Worm (Caenorhabditis elegans) whole organism, young adult: ENCODE data around the gene idpc-2.

Experiments used
- B0019.2 ChIP-seq: fragments of 200-800 bp; sonication (Bioruptor generic); conservative IDR thresholded peaks from 2 replicates; pipeline ENCODE4 v1.3.6; 2022; ENCODE audit warnings: missing genetic modification reagents, missing genetic modification characterization, missing compliant biosample characterization
- B0261.1 ChIP-seq: sonication (generic microtip); optimal IDR thresholded peaks from 2 replicates; lab custom pipeline; 2016; ENCODE audit warnings: mild to moderate bottlenecking, missing genetic modification characterization, moderate library complexity, missing compliant biosample characterization
- B0336.3 ChIP-seq: fragments of 200-800 bp; sonication (Bioruptor generic); IDR thresholded peaks from 2 replicates; pipeline ENCODE4 v1.3.6; 2022; ENCODE audit warnings: missing genetic modification characterization, missing compliant biosample characterization
- F10E7.11 ChIP-seq: sonication (generic microtip); optimal IDR thresholded peaks from 2 replicates; lab custom pipeline; 2017; ENCODE audit warnings: mild to moderate bottlenecking, missing genetic modification characterization, moderate library complexity, missing compliant biosample characterization
- F23B12.7 ChIP-seq: sonication (generic microtip); optimal IDR thresholded peaks from 2 replicates; lab custom pipeline; 2017; ENCODE audit warnings: missing genetic modification characterization, mild to moderate bottlenecking, missing compliant biosample characterization, antibody characterized with exemption, moderate library complexity; ENCODE audit not compliant: insufficient read depth
- F49E8.2 ChIP-seq: sonication (generic microtip); optimal IDR thresholded peaks from 3 replicates; lab custom pipeline; 2017; ENCODE audit warnings: missing genetic modification characterization, mild to moderate bottlenecking, missing compliant biosample characterization, antibody characterized with exemption, moderate library complexity; ENCODE audit not compliant: insufficient read depth
- F52B5.7 ChIP-seq: sonication (generic microtip); optimal IDR thresholded peaks from 2 replicates; lab custom pipeline; 2016; ENCODE audit warnings: mild to moderate bottlenecking, missing genetic modification characterization, missing compliant biosample characterization
- F57A8.1 ChIP-seq: fragments of 200-800 bp; sonication (Bioruptor generic); optimal IDR thresholded peaks from 2 replicates; lab custom pipeline; 2018; ENCODE audit warnings: mild to moderate bottlenecking, missing genetic modification characterization, moderate library complexity, missing compliant biosample characterization
- K11D2.4 ChIP-seq: fragments of 200-800 bp; sonication (Bioruptor generic); IDR thresholded peaks from 2 replicates; pipeline ENCODE4 v1.3.6; 2022; ENCODE audit warnings: missing genetic modification reagents, missing genetic modification characterization, missing compliant biosample characterization
- Y53F4B.3 ChIP-seq: fragments of 200-800 bp; sonication (Bioruptor generic); IDR thresholded peaks from 2 replicates; pipeline ENCODE4 v1.3.6; 2022; ENCODE audit warnings: missing genetic modification reagents, missing genetic modification characterization, missing compliant biosample characterization
- Y67H2A.10 ChIP-seq: fragments of 200-800 bp; sonication (Bioruptor generic); conservative IDR thresholded peaks from 2 replicates; pipeline ENCODE4 v1.3.6; 2022; ENCODE audit warnings: missing genetic modification reagents, missing genetic modification characterization, missing compliant biosample characterization
- Y79H2A.3 ChIP-seq: fragments of 200-800 bp; sonication (Bioruptor generic); conservative IDR thresholded peaks from 2 replicates; pipeline ENCODE4 v1.3.6; 2022; ENCODE audit warnings: missing genetic modification reagents, missing genetic modification characterization, missing compliant biosample characterization
- ZK185.1 ChIP-seq: sonication (generic microtip); optimal IDR thresholded peaks from 2 replicates; lab custom pipeline; 2016; ENCODE audit warnings: mild to moderate bottlenecking, missing genetic modification characterization, missing compliant biosample characterization; ENCODE audit not compliant: poor library complexity, severe bottlenecking
- aptf-2 ChIP-seq: fragments of 200-800 bp; sonication (Bioruptor generic); conservative IDR thresholded peaks from 2 replicates; pipeline ENCODE4 v1.3.6; 2022; ENCODE audit warnings: missing genetic modification reagents, missing genetic modification characterization, missing compliant biosample characterization
- aptf-3 ChIP-seq: fragments of 200-800 bp; sonication (Bioruptor generic); IDR thresholded peaks from 2 replicates; pipeline ENCODE4 v1.3.6; 2022; ENCODE audit warnings: missing genetic modification characterization, missing compliant biosample characterization
- ccch-3 ChIP-seq: fragments of 200-800 bp; sonication (Bioruptor generic); optimal IDR thresholded peaks from 2 replicates; lab custom pipeline; 2018; ENCODE audit warnings: mild to moderate bottlenecking, missing genetic modification characterization, missing compliant biosample characterization
- cebp-1 ChIP-seq, 2 experiments: fragments of 200-800 bp in 1 of 2; sonication (Bioruptor generic) in 1 of 2; sonication (generic microtip) in 1 of 2; IDR thresholded peaks in 1 of 2; optimal IDR thresholded peaks in 1 of 2; 2 replicates each; pipeline versions ENCODE4 v1.3.6 to Lab custom; 2017 to 2022; ENCODE audit warnings: missing compliant biosample characterization in 2 of 2, missing genetic modification characterization in 2 of 2, mild to moderate bottlenecking in 1 of 2, missing genetic modification reagents in 1 of 2, moderate library complexity in 1 of 2
- ceh-79 ChIP-seq: sonication (generic microtip); optimal IDR thresholded peaks from 2 replicates; lab custom pipeline; 2017; ENCODE audit warnings: mild to moderate bottlenecking, missing genetic modification characterization, missing compliant biosample characterization
- ceh-91 ChIP-seq: fragments of 200-800 bp; sonication (Bioruptor generic); IDR thresholded peaks from 2 replicates; pipeline ENCODE4 v1.3.6; 2022; ENCODE audit warnings: missing genetic modification reagents, missing genetic modification characterization, missing compliant biosample characterization
- chd-7 ChIP-seq: sonication (generic microtip); optimal IDR thresholded peaks from 2 replicates; lab custom pipeline; 2016; ENCODE audit warnings: mild to moderate bottlenecking, missing genetic modification characterization, moderate library complexity, missing compliant biosample characterization
- hmg-1.2 ChIP-seq: fragments of 200-800 bp; sonication (Bioruptor generic); IDR thresholded peaks from 2 replicates; pipeline ENCODE4 v1.3.6; 2022; ENCODE audit warnings: missing genetic modification reagents, missing genetic modification characterization, missing compliant biosample characterization
- let-526 ChIP-seq: fragments of 200-800 bp; sonication (Bioruptor generic); IDR thresholded peaks from 2 replicates; pipeline ENCODE4 v1.3.6; 2022; ENCODE audit warnings: missing genetic modification reagents, missing genetic modification characterization, missing compliant biosample characterization
- lin-26 ChIP-seq: fragments of 200-800 bp; sonication (Bioruptor generic); IDR thresholded peaks from 2 replicates; pipeline ENCODE4 v1.3.6; 2022; ENCODE audit warnings: missing genetic modification reagents, missing genetic modification characterization, missing compliant biosample characterization
- lin-35 ChIP-seq, 3 experiments: fragments of 150-350 bp in 2 of 3; sonication (generic microtip) in 1 of 3; optimal IDR thresholded peaks; 2 replicates each; lab custom pipeline; 2014 to 2018; ENCODE audit warnings: missing biosample characterization in 3 of 3, missing genetic modification characterization in 3 of 3, missing genetic modification reagents in 3 of 3
- lir-1 ChIP-seq: fragments of 200-800 bp; sonication (Bioruptor generic); conservative IDR thresholded peaks from 2 replicates; pipeline ENCODE4 v1.3.6; 2022; ENCODE audit warnings: missing genetic modification reagents, missing genetic modification characterization, missing compliant biosample characterization
- mcd-1 ChIP-seq: fragments of 200-800 bp; sonication (Bioruptor generic); IDR thresholded peaks from 2 replicates; pipeline ENCODE4 v1.3.6; 2022; ENCODE audit warnings: missing genetic modification reagents, missing genetic modification characterization, missing compliant biosample characterization
- nhr-120 ChIP-seq: fragments of 200-800 bp; sonication (Bioruptor generic); IDR thresholded peaks from 2 replicates; pipeline ENCODE4 v1.3.6; 2022; ENCODE audit warnings: missing genetic modification characterization, missing compliant biosample characterization
- nhr-80 ChIP-seq: sonication (generic microtip); optimal IDR thresholded peaks from 2 replicates; lab custom pipeline; 2016; ENCODE audit warnings: missing genetic modification characterization, missing compliant biosample characterization
- pbrm-1 ChIP-seq: fragments of 200-800 bp; sonication (Bioruptor generic); IDR thresholded peaks from 2 replicates; pipeline ENCODE4 v1.3.6; 2022; ENCODE audit warnings: missing genetic modification reagents, missing genetic modification characterization, missing compliant biosample characterization
- pha-4 ChIP-seq: fragments of 150-350 bp; sonication (generic microtip); optimal IDR thresholded peaks from 2 replicates; lab custom pipeline; 2014; ENCODE audit warnings: missing biosample characterization, missing genetic modification reagents, missing genetic modification characterization
- repo-1 ChIP-seq: sonication (generic microtip); optimal IDR thresholded peaks from 2 replicates; lab custom pipeline; 2017; ENCODE audit warnings: mild to moderate bottlenecking, missing genetic modification characterization, missing compliant biosample characterization
- zfh-2 ChIP-seq: fragments of 200-800 bp; sonication (Bioruptor generic); conservative IDR thresholded peaks from 2 replicates; pipeline ENCODE4 v1.3.6; 2022; ENCODE audit warnings: missing genetic modification reagents, missing genetic modification characterization, missing compliant biosample characterization
- ztf-3 ChIP-seq: fragments of 200-800 bp; sonication (Bioruptor generic); optimal IDR thresholded peaks from 2 replicates; lab custom pipeline; 2018; ENCODE audit warnings: mild to moderate bottlenecking, missing genetic modification characterization, missing compliant biosample characterization

Gene idpc-2

DNA sequence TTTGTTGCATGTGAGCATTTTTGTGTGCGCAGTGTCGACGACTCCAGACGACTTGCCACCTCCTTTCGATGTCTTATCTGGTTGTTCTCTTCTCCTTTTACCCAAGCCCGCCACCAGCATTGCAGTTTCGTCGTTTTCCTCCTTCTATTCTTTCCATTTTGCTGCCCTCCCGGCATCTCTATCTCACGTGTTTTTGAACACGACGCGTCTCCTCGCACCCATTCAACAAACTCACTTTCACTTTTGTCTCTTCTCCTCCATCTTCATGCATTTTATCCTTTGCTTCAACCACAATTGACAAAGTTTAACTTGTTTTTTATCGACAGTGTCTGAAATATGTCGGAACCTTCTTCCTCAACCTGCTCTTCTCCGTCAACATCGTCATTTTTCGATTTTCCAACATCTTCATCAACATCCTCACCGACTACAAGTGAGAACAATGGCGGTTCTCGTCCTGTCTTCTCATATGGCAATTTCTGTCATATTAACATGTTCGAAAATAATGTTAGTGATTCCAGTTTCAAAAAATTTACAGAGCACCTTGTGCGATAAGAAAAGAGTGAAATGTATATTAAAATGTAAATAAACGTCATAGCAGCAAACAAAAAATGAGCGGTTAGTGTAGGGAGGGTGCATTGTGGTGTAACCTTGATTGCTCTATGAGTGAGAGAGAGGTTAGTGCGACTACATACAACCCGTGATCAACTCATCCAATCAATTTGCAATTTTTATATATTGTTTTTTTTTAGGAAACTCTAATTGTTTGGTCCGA lies 10.3 kb downstream of the idpc-2 start, which contains the start of gene fip-4:
Gene fip-4 (minus strand): TSS at position 636 of the 772 bp plus-strand sequence.
- no peak for TF ChIP-seq ceh-91 (GFP tag; lab: Robert Waterston, UW)
- TF ChIP-seq pbrm-1 (GFP tag; lab: Robert Waterston, UW) = no peak
- TF ChIP-seq ccch-3 (GFP tag; lab: Kevin White, UChicago) = no peak
- no peak for TF ChIP-seq F10E7.11
- TF ChIP-seq F49E8.2 = no peak
- TF ChIP-seq Y79H2A.3 (GFP tag; lab: Robert Waterston, UW) = no peak
- TF ChIP-seq aptf-2 = no peak
- TF ChIP-seq Y67H2A.10 (GFP tag; lab: Robert Waterston, UW) = no peak
- TF ChIP-seq F23B12.7 (tag; lab: Kevin White, UChicago) = peak; percentile 23
- TF ChIP-seq B0261.1 = no peak
- peak; percentile 10 for TF ChIP-seq ZK185.1 (tag; lab: Kevin White, UChicago)
- TF ChIP-seq B0019.2 (GFP tag; lab: Robert Waterston, UW) = no peak
- 0 out of 2 replicates have a peak, but pooled peaks have one; percentile 18 for TF ChIP-seq B0336.3 (GFP tag; lab: Robert Waterston, UW)
- 0 out of 2 replicates have a peak, but pooled peaks have one; percentile 23 for TF ChIP-seq aptf-3 (GFP tag; lab: Robert Waterston, UW)
- TF ChIP-seq lir-1 (GFP tag; lab: Robert Waterston, UW) = no peak
- TF ChIP-seq zfh-2 (GFP tag; lab: Robert Waterston, UW) = 0 out of 2 replicates have a peak, but pooled peaks have one; percentile 8
- peak; percentile 68 for TF ChIP-seq pha-4 (tag; lab: Kevin White, UChicago)
- peak; percentile 67 for TF ChIP-seq nhr-80 (tag; lab: Kevin White, UChicago)
- no peak for TF ChIP-seq ceh-79

- peak; percentile 22 for TF ChIP-seq F52B5.7
- 0 out of 2 replicates have a peak, but pooled peaks have one; percentile 7 for TF ChIP-seq aptf-3 (GFP tag; lab: Robert Waterston, UW)
- 0 out of 2 replicates have a peak, but pooled peaks have one; percentile 5 for TF ChIP-seq hmg-1.2 (GFP tag; lab: Robert Waterston, UW)
- TF ChIP-seq F57A8.1 (GFP tag; lab: Kevin White, UChicago) = no peak
- no peak for TF ChIP-seq K11D2.4 (GFP tag; lab: Robert Waterston, UW)
- TF ChIP-seq zfh-2 (GFP tag; lab: Robert Waterston, UW) = peak; percentile 54; the same call in 1 of the 2 replicates
- no peak for TF ChIP-seq cebp-1 (GFP tag; IDR thresholded peaks at IDR 0.05; lab: Robert Waterston, UW)
- peak; percentile 36 for TF ChIP-seq cebp-1 (tag; optimal IDR thresholded peaks at IDR 0.05; lab: Kevin White, UChicago)
- peak; percentile 38 for TF ChIP-seq chd-7
- TF ChIP-seq repo-1 (tag; lab: Kevin White, UChicago) = peak; percentile 31
- TF ChIP-seq Y53F4B.3 (GFP tag; lab: Robert Waterston, UW) = no peak
- TF ChIP-seq ztf-3 (GFP tag; lab: Kevin White, UChicago) = no peak
- TF ChIP-seq lin-26 (GFP tag; lab: Robert Waterston, UW) = peak; percentile 66; the same call in 1 of the 2 replicates
- no peak for TF ChIP-seq mcd-1 (GFP tag; lab: Robert Waterston, UW)
- no peak for TF ChIP-seq let-526 (GFP tag; lab: Robert Waterston, UW)
- TF ChIP-seq nhr-120 = 0 out of 2 replicates have a peak, but pooled peaks have one; percentile 30
- TF ChIP-seq lin-35 (GFP tag; optimal IDR thresholded peaks at IDR 0.05; lab: Kevin White, UChicago) = peak in 1 of 3 experiments; percentile 11
Measured at ce11 chrV:8609776-8610529, 11.2 kb downstream of the idpc-2 start.
